Worm (Caenorhabditis elegans) whole organism, L4 larva: Measurements from ENCODE around the gene F54D5.5.

Experiments used
- F10B5.3 ChIP-seq: sonication (generic microtip); optimal IDR thresholded peaks from 2 replicates; lab custom pipeline; 2016; ENCODE audit warnings: mild to moderate bottlenecking, missing genetic modification characterization, missing compliant biosample characterization
- F49E8.2 ChIP-seq: sonication (generic microtip); optimal IDR thresholded peaks from 2 replicates; lab custom pipeline; 2016; ENCODE audit warnings: missing compliant biosample characterization, mild to moderate bottlenecking, missing genetic modification characterization, borderline replicate concordance
- R02D3.7 ChIP-seq: fragments of 150-350 bp; sonication (generic microtip); optimal IDR thresholded peaks from 3 replicates; lab custom pipeline; 2014; ENCODE audit warnings: missing biosample characterization, missing genetic modification characterization
- T26A8.4 ChIP-seq: fragments of 200-800 bp; sonication (Bioruptor generic); IDR thresholded peaks from 2 replicates; pipeline ENCODE4 v1.3.6; 2022; ENCODE audit warnings: missing genetic modification characterization, missing compliant biosample characterization
- Y105C5A.15 ChIP-seq: fragments of 200-800 bp; sonication (Bioruptor generic); IDR thresholded peaks from 2 replicates; pipeline ENCODE4 v1.3.6; 2022; ENCODE audit warnings: missing genetic modification characterization, missing compliant biosample characterization
- ZK546.5 ChIP-seq, 2 experiments: sonication (generic microtip); optimal IDR thresholded peaks; 2 replicates each; lab custom pipeline; 2017; ENCODE audit warnings: missing biosample characterization in 2 of 2, missing genetic modification characterization in 2 of 2
- aha-1 ChIP-seq: fragments of 150-350 bp; peaks from one replicate; lab custom pipeline; 2014; ENCODE audit warnings: missing biosample characterization, missing genetic modification characterization
- ceh-28 ChIP-seq: fragments of 150-350 bp; optimal IDR thresholded peaks from 2 replicates; lab custom pipeline; 2014; ENCODE audit warnings: missing biosample characterization, missing genetic modification reagents, missing genetic modification characterization
- ceh-32 ChIP-seq: sonication (generic microtip); optimal IDR thresholded peaks from 2 replicates; lab custom pipeline; 2016; ENCODE audit warnings: mild to moderate bottlenecking, missing genetic modification characterization, missing compliant biosample characterization; ENCODE audit not compliant: poor library complexity
- daf-12 ChIP-seq: fragments of 150-350 bp; optimal IDR thresholded peaks from 2 replicates; lab custom pipeline; 2014; ENCODE audit warnings: missing biosample characterization, missing genetic modification reagents, missing genetic modification characterization
- daf-16 ChIP-seq, 3 experiments: sonication (generic microtip); optimal IDR thresholded peaks; 2 replicates each; lab custom pipeline; 2016 to 2017; ENCODE audit warnings: missing genetic modification characterization in 3 of 3, missing genetic modification reagents in 3 of 3, mild to moderate bottlenecking in 2 of 3, missing compliant biosample characterization in 2 of 3, missing biosample characterization in 1 of 3, moderate library complexity in 1 of 3
- daf-19 ChIP-seq: fragments of 200-800 bp; sonication (Bioruptor generic); conservative IDR thresholded peaks from 2 replicates; pipeline ENCODE4 v1.3.6; 2022; ENCODE audit warnings: missing genetic modification characterization, missing compliant biosample characterization
- dmd-6 ChIP-seq: fragments of 200-800 bp; sonication (Bioruptor generic); IDR thresholded peaks from 2 replicates; pipeline ENCODE4 v1.3.6; 2022; ENCODE audit warnings: missing genetic modification reagents, missing genetic modification characterization, missing compliant biosample characterization
- dve-1 ChIP-seq: sonication (generic microtip); optimal IDR thresholded peaks from 2 replicates; lab custom pipeline; 2017; ENCODE audit warnings: antibody characterized with exemption, mild to moderate bottlenecking, missing genetic modification characterization, missing compliant biosample characterization; ENCODE audit not compliant: insufficient read depth
- hlh-11 ChIP-seq: fragments of 200-800 bp; sonication (Bioruptor generic); optimal IDR thresholded peaks from 2 replicates; lab custom pipeline; 2018; ENCODE audit warnings: mild to moderate bottlenecking, missing genetic modification characterization, missing compliant biosample characterization
- hlh-30 ChIP-seq: sonication (generic microtip); optimal IDR thresholded peaks from 2 replicates; lab custom pipeline; 2017; ENCODE audit warnings: antibody characterized with exemption, mild to moderate bottlenecking, missing genetic modification characterization, missing compliant biosample characterization; ENCODE audit not compliant: insufficient read depth
- hmg-1.1 ChIP-seq: fragments of 200-800 bp; sonication (Bioruptor generic); IDR thresholded peaks from 2 replicates; pipeline ENCODE4 v1.3.6; 2022; ENCODE audit warnings: missing genetic modification reagents, missing genetic modification characterization, missing compliant biosample characterization
- jun-1 ChIP-seq: fragments of 150-350 bp; optimal IDR thresholded peaks from 2 replicates; lab custom pipeline; 2014; ENCODE audit warnings: missing biosample characterization, missing genetic modification reagents, missing genetic modification characterization
- lin-1 ChIP-seq: fragments of 200-800 bp; sonication (Bioruptor generic); IDR thresholded peaks from 2 replicates; pipeline ENCODE4 v1.3.6; 2022; ENCODE audit warnings: missing genetic modification reagents, missing genetic modification characterization, missing compliant biosample characterization
- lin-15B ChIP-seq: fragments of 150-350 bp; sonication (generic microtip); optimal IDR thresholded peaks from 3 replicates; lab custom pipeline; 2014; ENCODE audit warnings: missing biosample characterization, missing genetic modification characterization
- lin-38 ChIP-seq: fragments of 200-800 bp; sonication (Bioruptor generic); IDR thresholded peaks from 2 replicates; pipeline ENCODE4 v1.3.6; 2022; ENCODE audit warnings: missing genetic modification reagents, missing genetic modification characterization, missing compliant biosample characterization
- lsy-2 ChIP-seq, 2 experiments: fragments of 150-350 bp in 1 of 2; sonication (generic microtip) in 1 of 2; optimal IDR thresholded peaks; 2 replicates each; lab custom pipeline; 2014 to 2017; ENCODE audit warnings: missing biosample characterization in 2 of 2, missing genetic modification characterization in 2 of 2
- madf-5 ChIP-seq, 2 experiments: fragments of 200-800 bp; sonication (Bioruptor generic); IDR thresholded peaks; 2 replicates each; pipeline ENCODE4 v1.3.6; 2022; ENCODE audit warnings: missing compliant biosample characterization in 2 of 2, missing genetic modification characterization in 2 of 2
- mdl-1 ChIP-seq, 2 experiments: fragments of 150-350 bp in 1 of 2; sonication (generic microtip) in 1 of 2; optimal IDR thresholded peaks; 2 replicates each; lab custom pipeline; 2014 to 2017; ENCODE audit warnings: missing biosample characterization in 2 of 2, missing genetic modification characterization in 2 of 2
- mep-1 ChIP-seq: fragments of 150-350 bp; sonication (generic microtip); optimal IDR thresholded peaks from 3 replicates; lab custom pipeline; 2014; ENCODE audit warnings: missing biosample characterization, missing genetic modification characterization
- mxl-2 ChIP-seq: fragments of 200-800 bp; sonication (Bioruptor generic); conservative IDR thresholded peaks from 2 replicates; pipeline ENCODE4 v1.3.6; 2022; ENCODE audit warnings: missing genetic modification reagents, missing genetic modification characterization, missing compliant biosample characterization
- nhr-11 ChIP-seq: fragments of 150-350 bp; optimal IDR thresholded peaks from 2 replicates; lab custom pipeline; 2014; ENCODE audit warnings: missing biosample characterization, missing genetic modification characterization
- nhr-28 ChIP-seq: fragments of 150-350 bp; optimal IDR thresholded peaks from 2 replicates; lab custom pipeline; 2014; ENCODE audit warnings: missing biosample characterization, missing genetic modification characterization
- nhr-41 ChIP-seq: fragments of 200-800 bp; sonication (Bioruptor generic); IDR thresholded peaks from 2 replicates; pipeline ENCODE4 v1.3.6; 2022; ENCODE audit warnings: missing genetic modification reagents, missing genetic modification characterization, missing compliant biosample characterization
- nhr-76 ChIP-seq: fragments of 150-350 bp; optimal IDR thresholded peaks from 2 replicates; lab custom pipeline; 2014; ENCODE audit warnings: missing biosample characterization, missing genetic modification characterization
- nhr-77 ChIP-seq: fragments of 150-350 bp; optimal IDR thresholded peaks from 2 replicates; lab custom pipeline; 2014; ENCODE audit warnings: missing biosample characterization, missing genetic modification characterization
- php-3 ChIP-seq: fragments of 200-800 bp; sonication (Bioruptor generic); IDR thresholded peaks from 2 replicates; pipeline ENCODE4 v1.3.6; 2022; ENCODE audit warnings: missing genetic modification reagents, missing genetic modification characterization, missing compliant biosample characterization
- pqm-1 ChIP-seq: sonication (generic microtip); optimal IDR thresholded peaks from 2 replicates; lab custom pipeline; 2017; ENCODE audit warnings: missing biosample characterization, missing genetic modification characterization
- saeg-2 ChIP-seq: fragments of 200-800 bp; sonication (Bioruptor generic); IDR thresholded peaks from 2 replicates; pipeline ENCODE4 v1.3.6; 2022; ENCODE audit warnings: missing genetic modification reagents, missing genetic modification characterization, missing compliant biosample characterization
- set-16 ChIP-seq: fragments of 200-800 bp; sonication (Bioruptor generic); IDR thresholded peaks from 2 replicates; pipeline ENCODE4 v1.3.6; 2022; ENCODE audit warnings: missing genetic modification reagents, missing genetic modification characterization, missing compliant biosample characterization
- tra-1 ChIP-seq: fragments of 200-800 bp; sonication (Bioruptor generic); IDR thresholded peaks from 2 replicates; pipeline ENCODE4 v1.3.6; 2022; ENCODE audit warnings: missing genetic modification reagents, missing genetic modification characterization, missing compliant biosample characterization
- unc-62 ChIP-seq, 3 experiments: fragments of 150-350 bp in 1 of 3; sonication (generic microtip); optimal IDR thresholded peaks in 2 of 3; peaks in 1 of 3; 1 replicate in 1 of 3; 2 replicates in 2 of 3; lab custom pipeline; 2014 to 2017; ENCODE audit warnings: missing biosample characterization in 3 of 3, missing genetic modification characterization in 3 of 3, missing genetic modification reagents in 3 of 3, missing genotype in 1 of 3
- vab-7 ChIP-seq: fragments of 200-800 bp; sonication (Bioruptor generic); IDR thresholded peaks from 2 replicates; pipeline ENCODE4 v1.3.6; 2022; ENCODE audit warnings: missing genetic modification reagents, missing genetic modification characterization, missing compliant biosample characterization

The F54D5.5 gene

DNA sequence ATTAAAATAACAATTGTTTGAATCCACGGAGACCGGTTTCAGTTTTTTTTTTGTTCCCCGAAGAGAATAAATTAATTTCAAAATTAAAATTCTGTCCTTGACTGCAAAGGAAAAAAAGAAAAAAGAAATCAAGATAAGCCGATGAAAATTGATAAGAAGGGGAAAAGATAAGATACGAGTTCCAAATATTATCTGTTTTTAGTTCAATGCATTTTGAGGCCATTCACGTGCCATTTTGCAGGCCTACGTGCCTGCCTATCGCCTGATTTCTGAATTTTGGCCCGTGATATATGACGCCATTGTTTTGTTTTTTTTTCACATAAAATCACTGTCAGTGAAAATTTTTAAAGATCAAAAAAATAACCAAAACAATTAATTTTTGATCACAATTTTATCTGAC lies 44.6 kb upstream of the F54D5.5 start:
- peak; percentile 39 for TF ChIP-seq nhr-28
- TF ChIP-seq hlh-11: peak; percentile 57
- TF ChIP-seq F10B5.3 (tag; lab: Kevin White, UChicago): no peak
- TF ChIP-seq lin-1 (GFP tag; lab: Robert Waterston, UW): 0 out of 2 replicates have a peak, but pooled peaks have one; percentile 27
- TF ChIP-seq daf-16 (GFP tag; optimal IDR thresholded peaks at IDR 0.05; lab: Kevin White, UChicago): no peak
- TF ChIP-seq daf-16 (tag; optimal IDR thresholded peaks at IDR 0.05; lab: Kevin White, UChicago): peak; percentile 30
- peak; percentile 78 for TF ChIP-seq hlh-30 (tag; lab: Kevin White, UChicago)
- peak; percentile 62 for TF ChIP-seq pqm-1
- peak; percentile 66 for TF ChIP-seq tra-1 (GFP tag; lab: Robert Waterston, UW)
- peak in 1 of 2 experiments; percentile 13 for TF ChIP-seq lsy-2 (tag; optimal IDR thresholded peaks at IDR 0.05; lab: Kevin White, UChicago)
- TF ChIP-seq Y105C5A.15 (GFP tag; lab: Robert Waterston, UW): no peak
- no peak for TF ChIP-seq daf-12 (tag; lab: Kevin White, UChicago)
- TF ChIP-seq ZK546.5 (tag; optimal IDR thresholded peaks at IDR 0.05; lab: Kevin White, UChicago): no peak
- TF ChIP-seq nhr-41 (GFP tag; lab: Robert Waterston, UW): no peak
- TF ChIP-seq mep-1: peak; percentile 24
- peak; percentile 44 for TF ChIP-seq nhr-77 (tag; lab: Kevin White, UChicago)
- TF ChIP-seq dve-1 (tag; lab: Kevin White, UChicago): peak; percentile 52
- TF ChIP-seq mxl-2 (GFP tag; lab: Robert Waterston, UW): peak; percentile 53; the same call in 1 of the 2 replicates
- peak; percentile 85 for TF ChIP-seq dmd-6 (GFP tag; lab: Robert Waterston, UW)

ce11 chrII:11604613-11605012 lies 37.8 kb upstream of the F54D5.5 start:
- TF ChIP-seq pqm-1: peak; percentile 85
- peak; percentile 66 for TF ChIP-seq dve-1 (tag; lab: Kevin White, UChicago)
- TF ChIP-seq dmd-6 (GFP tag; lab: Robert Waterston, UW): peak; percentile 49
- no peak for TF ChIP-seq daf-16 (GFP tag; optimal IDR thresholded peaks at IDR 0.05; lab: Kevin White, UChicago)
- peak; percentile 78 for TF ChIP-seq daf-16 (tag; optimal IDR thresholded peaks at IDR 0.05; lab: Kevin White, UChicago)
- no peak for TF ChIP-seq jun-1 (tag; lab: Kevin White, UChicago)
- peak; percentile 32 for TF ChIP-seq hlh-11
- TF ChIP-seq nhr-76 (tag; lab: Kevin White, UChicago): no peak
- TF ChIP-seq nhr-28: peak; percentile 40
- TF ChIP-seq mep-1: peak; percentile 30

- no peak for TF ChIP-seq vab-7 (GFP tag; lab: Robert Waterston, UW)
- TF ChIP-seq unc-62 (GFP tag; optimal IDR thresholded peaks at IDR 0.05 in 1 of 2; lab: Kevin White, UChicago): peak in 1 of 2 experiments; percentile 57
- no peak for TF ChIP-seq unc-62 (tag; optimal IDR thresholded peaks at IDR 0.05; lab: Kevin White, UChicago)
- TF ChIP-seq daf-19: no peak
- no peak for TF ChIP-seq php-3 (GFP tag; lab: Robert Waterston, UW)
- no peak for TF ChIP-seq ceh-28
- no peak for TF ChIP-seq nhr-41 (GFP tag; lab: Robert Waterston, UW)
- TF ChIP-seq aha-1 (tag; lab: Kevin White, UChicago): no peak
- TF ChIP-seq hlh-11: peak; percentile 34
- no peak for TF ChIP-seq saeg-2 (GFP tag; lab: Robert Waterston, UW)
- TF ChIP-seq lin-15B: no peak
- 0 out of 2 replicates have a peak, but pooled peaks have one; percentile 22 for TF ChIP-seq set-16
These were observed 35.7 kb upstream of the F54D5.5 start for ce11 chrII:11602387-11602960.

DNA sequence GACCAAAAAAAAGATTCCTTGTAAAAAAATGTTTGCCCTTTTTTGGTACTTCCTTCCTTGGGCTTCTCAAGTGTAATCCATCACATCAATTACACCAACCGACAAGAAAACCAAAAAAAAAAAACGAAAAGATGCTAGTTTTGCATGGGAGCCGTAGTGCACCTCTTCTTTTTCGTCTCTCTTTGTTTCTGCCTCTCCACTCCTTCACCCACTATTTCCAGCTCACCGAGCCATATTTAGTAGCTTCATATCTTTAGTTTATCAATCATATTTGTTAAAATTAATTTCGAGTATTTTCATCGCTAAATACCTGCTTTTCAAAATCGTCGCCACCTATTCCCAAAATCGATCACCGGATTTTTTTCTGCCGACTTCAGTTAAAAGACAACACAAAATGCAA lies 33.9 kb upstream of the F54D5.5 start, which contains the start of gene F07A11.4:
Gene F07A11.4 (plus strand): TSS at position 301 of the 400 bp plus-strand sequence.
- TF ChIP-seq T26A8.4: no peak
- no peak for TF ChIP-seq nhr-11 (tag; lab: Kevin White, UChicago)
- no peak for TF ChIP-seq ceh-32 (tag; lab: Kevin White, UChicago)
- TF ChIP-seq mdl-1 (tag; optimal IDR thresholded peaks at IDR 0.05; lab: Kevin White, UChicago): no peak
- no peak for TF ChIP-seq nhr-41 (GFP tag; lab: Robert Waterston, UW)
- no peak for TF ChIP-seq daf-12 (tag; lab: Kevin White, UChicago)
- TF ChIP-seq hmg-1.1 (GFP tag; lab: Robert Waterston, UW): no peak
- TF ChIP-seq lin-38 (GFP tag; lab: Robert Waterston, UW): no peak
- TF ChIP-seq F49E8.2 (tag; lab: Kevin White, UChicago): no peak
- TF ChIP-seq R02D3.7 (tag; lab: Kevin White, UChicago): no peak
- TF ChIP-seq mxl-2 (GFP tag; lab: Robert Waterston, UW): no peak
- no peak for TF ChIP-seq madf-5 (GFP tag; IDR thresholded peaks at IDR 0.05; lab: Robert Waterston, UW)
- TF ChIP-seq, all 104 proteins: peak for 0
